Fruit fly (Drosophila melanogaster) whole organism, adult: ENCODE data around the gene Rab11.

Source experiments
- CG12768 ChIP-seq: fragments of 200-800 bp; sonication (Bioruptor generic); optimal IDR thresholded peaks from 2 replicates; lab custom pipeline; 2017; ENCODE audit warnings: missing biosample characterization, missing genetic modification characterization, mild to moderate bottlenecking, moderate library complexity, missing genetic modification reagents
- CG14711 ChIP-seq: fragments of 200-800 bp; sonication (Bioruptor generic); optimal IDR thresholded peaks from 2 replicates; lab custom pipeline; 2018; ENCODE audit warnings: missing biosample characterization, mild to moderate bottlenecking, missing genetic modification characterization, moderate library complexity
- CG1620 ChIP-seq: fragments of 200-800 bp; sonication (Bioruptor generic); optimal IDR thresholded peaks from 2 replicates; lab custom pipeline; 2016; ENCODE audit warnings: missing biosample characterization, missing genetic modification characterization
- CG5204 ChIP-seq: fragments of 200-800 bp; sonication (Bioruptor generic); optimal IDR thresholded peaks from 2 replicates; lab custom pipeline; 2016; ENCODE audit warnings: missing biosample characterization, missing genetic modification characterization
- CG7045 ChIP-seq: fragments of 200-800 bp; sonication (Bioruptor generic); optimal IDR thresholded peaks from 2 replicates; lab custom pipeline; 2017; ENCODE audit warnings: missing biosample characterization, mild to moderate bottlenecking, missing genetic modification characterization
- Hr96 ChIP-seq: fragments of 200-800 bp; sonication (Bioruptor generic); optimal IDR thresholded peaks from 2 replicates; lab custom pipeline; 2016; ENCODE audit warnings: missing biosample characterization, missing genetic modification characterization
- Mnt ChIP-seq: fragments of 200-800 bp; sonication (Bioruptor generic); optimal IDR thresholded peaks from 2 replicates; lab custom pipeline; 2016; ENCODE audit warnings: missing biosample characterization, mild to moderate bottlenecking, missing genetic modification characterization
- cnc ChIP-seq, 2 experiments: fragments of >200 bp; optimal IDR thresholded peaks; 2 replicates each; lab custom pipeline; 2017
- kay ChIP-seq: fragments of 200-800 bp; sonication (Bioruptor generic); peaks from one replicate; lab custom pipeline; 2016; ENCODE audit warnings: missing biosample characterization, missing genetic modification characterization, borderline replicate concordance
- pad ChIP-seq: fragments of 200-800 bp; sonication (Bioruptor generic); optimal IDR thresholded peaks from 3 replicates; lab custom pipeline; 2017; ENCODE audit warnings: missing biosample characterization, missing genetic modification characterization, mild to moderate bottlenecking, moderate library complexity, missing genetic modification reagents
- tj ChIP-seq: fragments of 200-800 bp; sonication (Bioruptor generic); optimal IDR thresholded peaks from 3 replicates; lab custom pipeline; 2017; ENCODE audit warnings: missing biosample characterization, mild to moderate bottlenecking, missing genetic modification characterization, moderate library complexity

dm6 chr3R:21097160-21097559, 14.0 kb upstream of the Rab11 start:
- TF ChIP-seq Hr96 (GFP tag; lab: Kevin White, UChicago) (no peak), pad (GFP tag; lab: Kevin White, UChicago) (no peak), tj (GFP tag; lab: Kevin White, UChicago) (no peak), CG7045 (GFP tag; lab: Kevin White, UChicago) (no peak), CG14711 (tag; lab: Kevin White, UChicago) (no peak), kay (GFP tag; lab: Kevin White, UChicago) (no peak), Mnt (GFP tag; lab: Kevin White, UChicago) (no peak), CG12768 (no peak), cnc (optimal IDR thresholded peaks at IDR 0.05; lab: Kevin White, UChicago) (no peak), CG5204 (GFP tag; lab: Kevin White, UChicago) (no peak), CG1620 (GFP tag; lab: Kevin White, UChicago) (no peak)
